Worm (Caenorhabditis elegans) whole organism, mixed stage, embryonic: Measurements from ENCODE around the gene F35C11.4.

Source experiments
- ceh-83 ChIP-seq: fragments of 200-800 bp; sonication (Bioruptor generic); optimal IDR thresholded peaks from 2 replicates; lab custom pipeline; 2018; ENCODE audit warnings: mild to moderate bottlenecking, missing genetic modification characterization, missing compliant biosample characterization
- cnd-1 ChIP-seq: fragments of 200-800 bp; sonication (Bioruptor generic); optimal IDR thresholded peaks from 2 replicates; lab custom pipeline; 2018; ENCODE audit warnings: mild to moderate bottlenecking, missing genetic modification characterization, missing compliant biosample characterization
- elt-3 ChIP-seq: fragments of 150-350 bp; optimal IDR thresholded peaks from 2 replicates; lab custom pipeline; 2014; ENCODE audit warnings: missing biosample characterization, missing genetic modification characterization
- lin-13 ChIP-seq: fragments of 150-350 bp; optimal IDR thresholded peaks from 2 replicates; lab custom pipeline; 2014; ENCODE audit warnings: missing biosample characterization, missing genetic modification characterization
- mab-5 ChIP-seq: fragments of 150-350 bp; optimal IDR thresholded peaks from 2 replicates; lab custom pipeline; 2014; ENCODE audit warnings: missing biosample characterization, missing genetic modification characterization
- mep-1 ChIP-seq: fragments of 150-350 bp; optimal IDR thresholded peaks from 2 replicates; lab custom pipeline; 2017; ENCODE audit warnings: missing biosample characterization, missing genetic modification reagents, missing genetic modification characterization, inconsistent platforms
- nhr-28 ChIP-seq: fragments of 150-350 bp; optimal IDR thresholded peaks from 2 replicates; lab custom pipeline; 2014; ENCODE audit warnings: missing biosample characterization, missing genetic modification characterization
- nhr-76 ChIP-seq: sonication (generic microtip); optimal IDR thresholded peaks from 2 replicates; lab custom pipeline; 2017; ENCODE audit warnings: missing biosample characterization, missing genetic modification characterization
- sem-2 ChIP-seq: fragments of 200-800 bp; sonication (Bioruptor generic); optimal IDR thresholded peaks from 2 replicates; lab custom pipeline; 2018; ENCODE audit warnings: mild to moderate bottlenecking, missing genetic modification characterization, missing compliant biosample characterization
- snpc-4 ChIP-seq: fragments of 150-350 bp; optimal IDR thresholded peaks from 2 replicates; lab custom pipeline; 2014; ENCODE audit warnings: missing biosample characterization, missing genetic modification characterization

DNA sequence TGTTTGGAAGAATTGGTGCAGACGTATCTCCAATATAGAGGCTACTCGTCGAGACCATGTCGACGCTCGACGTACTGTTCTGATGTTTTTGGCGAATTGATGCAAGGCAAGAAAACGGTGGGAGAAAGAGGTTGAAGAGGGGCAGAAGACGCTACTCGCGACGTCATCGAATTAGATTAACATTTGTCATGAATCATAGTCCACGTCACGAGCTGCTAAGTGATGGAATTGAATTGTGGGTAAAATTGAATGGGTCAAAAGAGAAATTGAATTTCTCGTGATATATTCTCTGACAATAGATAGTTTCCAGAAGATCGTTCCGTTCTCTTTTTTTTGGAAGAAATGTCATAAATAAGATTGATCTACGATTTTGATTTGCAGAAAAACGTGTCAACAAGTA lies 10.9 kb downstream of the F35C11.4 start:
- no peak for TF ChIP-seq mep-1 (tag; lab: Kevin White, UChicago)
- no peak for TF ChIP-seq elt-3 (tag; lab: Kevin White, UChicago)
- no peak for TF ChIP-seq sem-2 (GFP tag; lab: Kevin White, UChicago)
- TF ChIP-seq nhr-76 (tag; lab: Kevin White, UChicago) = no peak
- TF ChIP-seq mab-5 = no peak
- TF ChIP-seq snpc-4 = no peak
- no peak for TF ChIP-seq ceh-83 (GFP tag; lab: Kevin White, UChicago)
- no peak for TF ChIP-seq lin-13 (tag; lab: Kevin White, UChicago)
- no peak for TF ChIP-seq cnd-1
- TF ChIP-seq nhr-28 (tag; lab: Kevin White, UChicago) = no peak
